Fruit fly (Drosophila melanogaster) S2 (cell line): Measurements from ENCODE around the gene AsnS.

Experiments
- CG8478 ChIP-seq: fragments of >200 bp; optimal IDR thresholded peaks from 2 replicates; lab custom pipeline; 2018
- CTCF ChIP-seq, 2 experiments: fragments of >200 bp; optimal IDR thresholded peaks; 2 replicates each; lab custom pipeline; 2018

The AsnS gene

DNA sequence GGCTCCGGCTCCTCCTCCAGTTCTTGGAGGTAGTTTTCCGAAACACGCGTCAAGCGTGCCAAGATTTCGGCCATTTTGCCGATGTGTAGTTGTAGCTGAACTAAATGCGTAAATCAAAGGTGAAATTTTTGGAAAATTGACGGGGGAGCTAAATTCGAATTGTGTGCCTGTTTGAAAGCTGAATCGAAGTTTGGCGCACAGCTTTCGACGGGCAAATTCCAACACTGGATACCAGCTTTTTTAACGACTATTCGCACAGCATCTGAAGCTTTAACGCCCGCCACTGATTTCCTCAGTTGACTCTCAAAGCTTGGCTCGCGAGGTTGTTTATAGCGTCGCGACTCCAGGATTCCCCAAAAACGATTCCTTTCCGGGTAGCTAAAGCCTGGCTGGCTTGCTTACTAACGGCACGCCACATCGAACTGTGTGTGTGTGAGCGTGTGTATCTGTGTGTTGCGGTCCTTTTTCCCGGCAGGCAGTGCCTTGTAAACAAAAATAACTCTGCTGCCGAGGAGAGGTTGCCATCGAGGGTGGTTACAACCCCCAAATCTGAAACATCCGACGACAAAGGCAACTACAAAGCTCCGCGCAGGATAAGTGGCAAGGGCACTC lies 37.1 kb downstream of the AsnS start, which contains the start of the genes CG10510 and CG10508:
TSS of gene CG10510 (minus strand) at position 164 of the 612 bp plus-strand sequence.
TSS of gene CG10508 (plus strand) at position 295 of the 612 bp plus-strand sequence.
- TF ChIP-seq CTCF (optimal IDR thresholded peaks at IDR 0.05; lab: Kevin White, UChicago), result no peak
- no peak for TF ChIP-seq CG8478 (lab: Kevin White, UChicago)

DNA sequence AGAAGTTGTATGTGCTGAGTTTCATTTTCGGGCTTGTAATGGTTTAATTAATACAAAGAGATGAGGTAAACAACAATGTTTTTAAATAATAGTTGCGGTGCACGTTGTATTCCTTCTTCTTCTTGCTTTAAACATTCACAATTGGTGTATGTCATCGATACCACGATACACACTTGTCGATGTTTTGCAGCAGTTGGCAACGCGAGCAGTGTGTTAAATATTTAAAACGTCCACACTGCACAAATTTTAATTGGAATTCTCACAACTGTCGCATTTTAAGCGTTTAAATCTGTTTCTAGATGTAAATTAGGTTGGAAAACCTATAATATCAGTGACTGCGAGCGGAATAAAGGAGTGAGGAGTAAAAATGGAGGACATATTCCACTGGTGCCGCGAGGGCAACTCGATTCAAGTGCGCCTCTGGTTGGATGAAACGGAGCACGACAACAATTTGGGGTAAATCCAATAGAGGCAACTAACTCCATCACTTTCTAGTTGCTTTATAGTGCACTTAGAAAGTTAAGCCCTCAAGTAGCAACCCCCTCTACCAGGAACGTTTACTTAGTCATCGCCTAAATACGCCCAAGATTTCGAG lies 43.9 kb downstream of the AsnS start, which contains the start of the genes Trmt112 and Ilk:
TSS of gene Trmt112 (minus strand) at position 143 of the 595 bp plus-strand sequence.
TSS of gene Ilk (plus strand) at position 205 of the 595 bp plus-strand sequence.
- TF ChIP-seq CG8478 (lab: Kevin White, UChicago) (no peak), CTCF (optimal IDR thresholded peaks at IDR 0.05; lab: Kevin White, UChicago) (peak in 1 of 2 experiments; percentile 4)

DNA sequence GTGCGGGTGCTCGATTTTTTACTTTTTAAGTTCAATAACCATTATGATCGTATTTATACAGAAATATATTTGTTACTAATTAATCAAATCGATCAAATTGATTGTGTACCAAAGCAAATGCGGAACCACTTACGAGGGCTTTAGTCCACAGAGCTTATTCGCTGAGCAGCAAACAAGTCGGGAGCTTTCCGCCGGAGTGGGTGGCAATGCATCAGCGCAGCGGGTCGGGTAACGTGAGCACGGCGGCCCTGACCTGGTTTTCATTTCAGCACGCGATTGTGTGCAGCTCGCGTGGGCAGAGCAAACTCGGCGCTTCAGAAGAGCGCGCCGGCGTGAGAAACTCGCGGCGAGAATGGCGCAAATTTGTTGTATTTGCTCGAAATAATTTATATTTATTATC lies 46.2 kb downstream of the AsnS start:
- TF ChIP-seq CG8478 (lab: Kevin White, UChicago) (no peak), CTCF (optimal IDR thresholded peaks at IDR 0.05; lab: Kevin White, UChicago) (no peak)

DNA sequence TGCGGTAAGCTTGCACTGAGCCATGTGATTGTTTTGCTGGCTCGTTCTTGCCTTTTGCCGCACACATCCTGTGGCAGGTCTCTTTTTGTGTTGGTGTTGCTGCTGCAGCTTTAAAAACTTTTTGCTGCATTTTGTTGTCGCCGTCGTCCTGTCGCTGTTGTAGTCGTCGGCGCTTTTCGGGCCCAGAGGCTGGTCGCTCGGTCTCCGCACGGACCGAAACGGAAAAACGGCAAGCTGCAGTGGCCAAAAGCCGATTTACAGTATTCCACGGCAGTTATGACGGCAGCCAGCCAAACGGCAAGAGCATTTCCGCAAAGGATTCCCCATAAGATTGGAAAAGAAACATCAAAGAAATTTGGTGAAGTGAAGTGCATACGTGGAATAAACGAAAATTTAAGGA lies 47.2 kb downstream of the AsnS start, which contains the start of gene CG43219:
TSS of gene CG43219 (plus strand) at position 301 of the 400 bp plus-strand sequence.
- TF ChIP-seq CTCF (optimal IDR thresholded peaks at IDR 0.05; lab: Kevin White, UChicago), result no peak
- TF ChIP-seq CG8478 (lab: Kevin White, UChicago), result no peak

DNA sequence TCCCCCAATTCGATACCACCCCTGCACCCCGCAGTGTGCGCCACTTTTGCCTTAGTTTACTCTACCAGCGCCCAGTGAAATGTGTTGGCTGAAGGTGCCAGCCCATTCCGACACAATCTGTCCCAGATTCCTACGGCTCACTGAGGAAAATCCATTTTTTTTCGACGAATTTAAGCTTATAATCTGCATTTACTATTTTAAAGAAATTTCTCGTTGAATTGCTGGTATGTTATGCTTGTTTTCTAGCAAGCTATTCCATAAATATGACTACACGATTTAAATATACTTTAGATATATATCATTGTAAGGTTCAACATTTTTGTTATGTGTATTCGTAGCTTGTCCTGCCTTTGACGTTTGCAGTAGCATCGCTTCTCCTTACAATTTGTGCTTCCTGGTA lies 50.4 kb downstream of the AsnS start:
- TF ChIP-seq CG8478 (lab: Kevin White, UChicago) (no peak), CTCF (optimal IDR thresholded peaks at IDR 0.05; lab: Kevin White, UChicago) (no peak)

DNA sequence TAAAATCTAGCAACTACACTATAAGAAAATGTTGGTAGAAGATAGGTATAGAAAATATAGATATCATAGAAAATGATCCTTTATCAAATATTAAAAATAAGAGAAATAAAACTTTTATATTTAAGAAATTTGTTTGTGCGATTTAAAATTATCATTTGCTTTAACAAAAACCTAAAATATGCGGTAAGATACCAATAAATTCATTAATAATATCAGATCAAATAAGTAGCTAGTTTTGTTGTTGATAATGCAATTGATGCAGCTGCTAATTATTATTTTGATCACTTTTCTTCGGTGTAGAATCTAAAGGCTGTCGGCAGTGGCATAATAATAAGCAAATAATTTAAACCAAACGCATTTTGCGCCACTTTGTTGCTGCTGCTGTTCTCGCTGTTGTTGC lies 51.4 kb downstream of the AsnS start:
- TF ChIP-seq CTCF (optimal IDR thresholded peaks at IDR 0.05; lab: Kevin White, UChicago) (no peak), CG8478 (lab: Kevin White, UChicago) (no peak)
